Worm (Caenorhabditis elegans) whole organism, late embryonic: Measurements from ENCODE around the gene clc-8.

Experiments
- F13H6.1 ChIP-seq: sonication (generic microtip); optimal IDR thresholded peaks from 2 replicates; lab custom pipeline; 2016; ENCODE audit warnings: missing genetic modification characterization, missing compliant biosample characterization
- K02D7.2 ChIP-seq: sonication (generic microtip); optimal IDR thresholded peaks from 2 replicates; lab custom pipeline; 2017; ENCODE audit warnings: mild to moderate bottlenecking, missing genetic modification characterization, missing compliant biosample characterization
- ceh-19 ChIP-seq: fragments of 200-800 bp; sonication (Bioruptor generic); optimal IDR thresholded peaks from 2 replicates; lab custom pipeline; 2018; ENCODE audit warnings: mild to moderate bottlenecking, missing genetic modification characterization, missing compliant biosample characterization
- ceh-2 ChIP-seq: sonication (generic microtip); optimal IDR thresholded peaks from 2 replicates; lab custom pipeline; 2016; ENCODE audit warnings: missing genotype, missing genetic modification characterization, missing compliant biosample characterization
- ceh-31 ChIP-seq: sonication (generic microtip); optimal IDR thresholded peaks from 2 replicates; lab custom pipeline; 2016; ENCODE audit warnings: missing genetic modification characterization, missing compliant biosample characterization
- ceh-9 ChIP-seq: sonication (generic microtip); optimal IDR thresholded peaks from 2 replicates; lab custom pipeline; 2016; ENCODE audit warnings: mild to moderate bottlenecking, missing genetic modification characterization, inconsistent platforms, missing compliant biosample characterization
- dve-1 ChIP-seq: sonication (generic microtip); optimal IDR thresholded peaks from 2 replicates; lab custom pipeline; 2017; ENCODE audit warnings: antibody characterized with exemption, mild to moderate bottlenecking, missing genetic modification characterization, missing compliant biosample characterization
- elt-4 ChIP-seq: sonication (generic microtip); optimal IDR thresholded peaks from 2 replicates; lab custom pipeline; 2016; ENCODE audit warnings: missing genetic modification characterization, missing compliant biosample characterization
- ets-4 ChIP-seq: sonication (generic microtip); optimal IDR thresholded peaks from 2 replicates; lab custom pipeline; 2016; ENCODE audit warnings: missing genetic modification characterization, missing compliant biosample characterization
- eyg-1 ChIP-seq: sonication (generic microtip); optimal IDR thresholded peaks from 2 replicates; lab custom pipeline; 2016; ENCODE audit warnings: missing genotype, missing genetic modification characterization, missing compliant biosample characterization
- fax-1 ChIP-seq: sonication (generic microtip); optimal IDR thresholded peaks from 2 replicates; lab custom pipeline; 2016; ENCODE audit warnings: missing genotype, missing genetic modification characterization, missing compliant biosample characterization
- hlh-13 ChIP-seq: fragments of 200-800 bp; sonication (Bioruptor generic); optimal IDR thresholded peaks from 2 replicates; lab custom pipeline; 2018; ENCODE audit warnings: mild to moderate bottlenecking, missing genetic modification characterization, missing compliant biosample characterization
- hlh-15 ChIP-seq: sonication (generic microtip); optimal IDR thresholded peaks from 2 replicates; lab custom pipeline; 2016; ENCODE audit warnings: missing genetic modification characterization, missing compliant biosample characterization
- hlh-6 ChIP-seq: sonication (generic microtip); optimal IDR thresholded peaks from 2 replicates; lab custom pipeline; 2016; ENCODE audit warnings: missing genotype, missing genetic modification characterization, missing compliant biosample characterization
- hlh-8 ChIP-seq: sonication (generic microtip); optimal IDR thresholded peaks from 2 replicates; lab custom pipeline; 2016; ENCODE audit warnings: missing genotype, missing genetic modification characterization, missing compliant biosample characterization
- lim-6 ChIP-seq: sonication (generic microtip); optimal IDR thresholded peaks from 2 replicates; lab custom pipeline; 2016; ENCODE audit warnings: missing genetic modification characterization, missing compliant biosample characterization
- lin-11 ChIP-seq: fragments of 200-800 bp; sonication (Bioruptor generic); optimal IDR thresholded peaks from 2 replicates; lab custom pipeline; 2018; ENCODE audit warnings: mild to moderate bottlenecking, missing genetic modification characterization, missing compliant biosample characterization
- madf-2 ChIP-seq: sonication (generic microtip); optimal IDR thresholded peaks from 2 replicates; lab custom pipeline; 2017; ENCODE audit warnings: missing genetic modification characterization, missing compliant biosample characterization
- mec-3 ChIP-seq: sonication (generic microtip); optimal IDR thresholded peaks from 2 replicates; lab custom pipeline; 2016; ENCODE audit warnings: borderline replicate concordance, missing genetic modification characterization, missing compliant biosample characterization
- nfya-1 ChIP-seq: sonication (generic microtip); optimal IDR thresholded peaks from 2 replicates; lab custom pipeline; 2017; ENCODE audit warnings: missing genetic modification characterization, mild to moderate bottlenecking, missing compliant biosample characterization, antibody characterized with exemption, moderate library complexity
- nhr-232 ChIP-seq: sonication (generic microtip); optimal IDR thresholded peaks from 2 replicates; lab custom pipeline; 2016; ENCODE audit warnings: missing genetic modification characterization, missing compliant biosample characterization
- npax-4 ChIP-seq: sonication (generic microtip); optimal IDR thresholded peaks from 2 replicates; lab custom pipeline; 2016; ENCODE audit warnings: missing genetic modification characterization, missing compliant biosample characterization
- pag-3 ChIP-seq: sonication (generic microtip); optimal IDR thresholded peaks from 2 replicates; lab custom pipeline; 2016; ENCODE audit warnings: missing compliant biosample characterization, missing genetic modification characterization, borderline replicate concordance
- pha-2 ChIP-seq: sonication (generic microtip); optimal IDR thresholded peaks from 2 replicates; lab custom pipeline; 2017; ENCODE audit warnings: mild to moderate bottlenecking, missing genetic modification characterization, missing compliant biosample characterization
- pros-1 ChIP-seq: fragments of 150-350 bp; optimal IDR thresholded peaks from 2 replicates; lab custom pipeline; 2014; ENCODE audit warnings: missing biosample characterization, missing genetic modification reagents, missing genetic modification characterization
- sdc-2 ChIP-seq: sonication (generic microtip); optimal IDR thresholded peaks from 2 replicates; lab custom pipeline; 2016; ENCODE audit warnings: missing genotype, missing genetic modification characterization, missing compliant biosample characterization
- syd-9 ChIP-seq: sonication (generic microtip); optimal IDR thresholded peaks from 2 replicates; lab custom pipeline; 2016; ENCODE audit warnings: mild to moderate bottlenecking, missing genetic modification characterization, moderate library complexity, missing compliant biosample characterization
- ttx-3 ChIP-seq: sonication (generic microtip); optimal IDR thresholded peaks from 2 replicates; lab custom pipeline; 2016; ENCODE audit warnings: missing genetic modification reagents, missing genetic modification characterization, missing compliant biosample characterization
- unc-55 ChIP-seq: sonication (generic microtip); optimal IDR thresholded peaks from 2 replicates; lab custom pipeline; 2017; ENCODE audit warnings: missing biosample characterization, missing genetic modification reagents, missing genetic modification characterization
- ztf-16 ChIP-seq: sonication (generic microtip); optimal IDR thresholded peaks from 2 replicates; lab custom pipeline; 2017; ENCODE audit warnings: missing genetic modification characterization, missing compliant biosample characterization

The clc-8 gene

ce11 chrIV:14437391-14437790 lies 43.5 kb downstream of the clc-8 start:
- TF ChIP-seq nfya-1 (tag; lab: Kevin White, UChicago): peak; percentile 51
- TF ChIP-seq fax-1 (tag; lab: Kevin White, UChicago): no peak
- TF ChIP-seq ceh-19 (GFP tag; lab: Kevin White, UChicago): no peak
- no peak for TF ChIP-seq hlh-6
- no peak for TF ChIP-seq ets-4 (tag; lab: Kevin White, UChicago)
- no peak for TF ChIP-seq ceh-2
- TF ChIP-seq, all 69 proteins: peak for 1

ce11 chrIV:14444077-14444476 lies 50.1 kb downstream of the clc-8 start, which contains the start of gene tra-3:
tra-3 (minus strand) TSS chrIV:14444183.
- TF ChIP-seq pros-1 (tag; lab: Kevin White, UChicago) (no peak), pag-3 (tag; lab: Kevin White, UChicago) (no peak), pha-2 (tag; lab: Kevin White, UChicago) (no peak), lin-11 (tag; lab: Kevin White, UChicago) (no peak), eyg-1 (no peak), hlh-8 (tag; lab: Kevin White, UChicago) (no peak), mec-3 (tag; lab: Kevin White, UChicago) (no peak), ttx-3 (tag; lab: Kevin White, UChicago) (no peak), unc-55 (GFP tag; lab: Kevin White, UChicago) (no peak), elt-4 (no peak), dve-1 (tag; lab: Kevin White, UChicago) (no peak), ceh-31 (tag; lab: Kevin White, UChicago) (no peak), madf-2 (no peak), lim-6 (tag; lab: Kevin White, UChicago) (no peak), ceh-2 (no peak), hlh-13 (GFP tag; lab: Kevin White, UChicago) (no peak), F13H6.1 (tag; lab: Kevin White, UChicago) (no peak), sdc-2 (tag; lab: Kevin White, UChicago) (no peak)

ce11 chrIV:14445191-14445795 lies 51.4 kb downstream of the clc-8 start:
- no peak for TF ChIP-seq hlh-15
- TF ChIP-seq syd-9: no peak
- TF ChIP-seq npax-4 (tag; lab: Kevin White, UChicago): no peak
- no peak for TF ChIP-seq K02D7.2 (tag; lab: Kevin White, UChicago)
- TF ChIP-seq ceh-9 (tag; lab: Kevin White, UChicago): no peak
- no peak for TF ChIP-seq ceh-31 (tag; lab: Kevin White, UChicago)
- TF ChIP-seq nhr-232 (tag; lab: Kevin White, UChicago): no peak
- no peak for TF ChIP-seq ztf-16 (tag; lab: Kevin White, UChicago)
